Fruit fly (Drosophila melanogaster) whole organism, adult: ENCODE measurements around the gene CG33090.

Experiments used
- CG1620 ChIP-seq: fragments of 200-800 bp; sonication (Bioruptor generic); optimal IDR thresholded peaks from 2 replicates; lab custom pipeline; 2016; ENCODE audit warnings: missing biosample characterization, missing genetic modification characterization
- CG5204 ChIP-seq: fragments of 200-800 bp; sonication (Bioruptor generic); optimal IDR thresholded peaks from 2 replicates; lab custom pipeline; 2016; ENCODE audit warnings: missing biosample characterization, missing genetic modification characterization
- Hr96 ChIP-seq: fragments of 200-800 bp; sonication (Bioruptor generic); optimal IDR thresholded peaks from 2 replicates; lab custom pipeline; 2016; ENCODE audit warnings: missing biosample characterization, missing genetic modification characterization
- cnc ChIP-seq, 2 experiments: fragments of >200 bp; optimal IDR thresholded peaks; 2 replicates each; lab custom pipeline; 2017
- kay ChIP-seq: fragments of 200-800 bp; sonication (Bioruptor generic); peaks from one replicate; lab custom pipeline; 2016; ENCODE audit warnings: missing biosample characterization, missing genetic modification characterization, borderline replicate concordance
- ovo ChIP-seq: fragments of 200-800 bp; sonication (Bioruptor generic); optimal IDR thresholded peaks from 2 replicates; lab custom pipeline; 2016; ENCODE audit warnings: missing biosample characterization, missing genetic modification characterization

dm6 chr2L:14292721-14293120 lies 41.2 kb upstream of the CG33090 start:
- TF ChIP-seq CG1620: no peak
- TF ChIP-seq cnc (optimal IDR thresholded peaks at IDR 0.05; lab: Kevin White, UChicago): no peak
- no peak for TF ChIP-seq kay
- TF ChIP-seq Hr96 (GFP tag; lab: Kevin White, UChicago): no peak
- no peak for TF ChIP-seq ovo (GFP tag; lab: Kevin White, UChicago)
- no peak for TF ChIP-seq CG5204 (GFP tag; lab: Kevin White, UChicago)
